Fruit fly (Drosophila melanogaster) whole organism, wandering third instar larva: ENCODE data around the gene CG4467.
A peak's percentile ranks its signal among the peaks of the same experiment; 100 is the strongest.

Experiments
- Abd-B ChIP-seq: fragments of >200 bp; optimal IDR thresholded peaks from 2 replicates; lab custom pipeline; 2017; ENCODE audit warnings: missing biosample characterization, missing genetic modification characterization
- CG32264 ChIP-seq: fragments of 200-800 bp; sonication (Bioruptor generic); optimal IDR thresholded peaks from 2 replicates; lab custom pipeline; 2016; ENCODE audit warnings: missing biosample characterization, missing genetic modification characterization
- CG9705 ChIP-seq: fragments of 200-800 bp; sonication (Bioruptor generic); optimal IDR thresholded peaks from 2 replicates; lab custom pipeline; 2018; ENCODE audit warnings: missing biosample characterization, mild to moderate bottlenecking, missing genetic modification characterization
- CrebA ChIP-seq: fragments of 200-800 bp; sonication (Bioruptor generic); optimal IDR thresholded peaks from 2 replicates; lab custom pipeline; 2016; ENCODE audit warnings: missing biosample characterization, mild to moderate bottlenecking, missing genetic modification characterization, borderline replicate concordance
- Dfd ChIP-seq: fragments of >200 bp; optimal IDR thresholded peaks from 2 replicates; lab custom pipeline; 2017; ENCODE audit warnings: missing biosample characterization, missing genetic modification characterization
- Dif ChIP-seq: fragments of 200-275, 200-300 bp; sonication (Bioruptor generic); optimal IDR thresholded peaks from 2 replicates; lab custom pipeline; 2018; ENCODE audit warnings: missing biosample characterization, missing genetic modification characterization; ENCODE audit not compliant: partially characterized antibody
- GATAd ChIP-seq: sonication (Bioruptor generic); optimal IDR thresholded peaks from 2 replicates; lab custom pipeline; 2016; ENCODE audit warnings: missing biosample characterization, missing genetic modification characterization
- HLH106 ChIP-seq: fragments of 200-800 bp; optimal IDR thresholded peaks from 3 replicates; lab custom pipeline; 2019; ENCODE audit warnings: missing biosample characterization, mild to moderate bottlenecking, missing genetic modification characterization, moderate library complexity
- Hnf4 ChIP-seq: fragments of 200-800 bp; sonication (Bioruptor generic); optimal IDR thresholded peaks from 2 replicates; lab custom pipeline; 2016; ENCODE audit warnings: missing biosample characterization, mild to moderate bottlenecking, missing genetic modification characterization
- Hr78 ChIP-seq: fragments of >200 bp; optimal IDR thresholded peaks from 2 replicates; lab custom pipeline; 2017; ENCODE audit warnings: missing biosample characterization, missing genetic modification characterization
- Hr83 ChIP-seq: fragments of 200-300 bp; sonication (Bioruptor generic); optimal IDR thresholded peaks from 2 replicates; lab custom pipeline; 2016; ENCODE audit warnings: missing biosample characterization, mild to moderate bottlenecking, missing genetic modification characterization, moderate library complexity; ENCODE audit not compliant: poor library complexity, severe bottlenecking
- Jra ChIP-seq: sonication (Bioruptor generic); optimal IDR thresholded peaks from 2 replicates; lab custom pipeline; 2016; ENCODE audit warnings: missing biosample characterization, missing genetic modification characterization
- Mio ChIP-seq: sonication (Bioruptor generic); optimal IDR thresholded peaks from 2 replicates; lab custom pipeline; 2016; ENCODE audit warnings: missing biosample characterization, missing genetic modification characterization
- Myc ChIP-seq: fragments of >200 bp; optimal IDR thresholded peaks from 2 replicates; lab custom pipeline; 2017
- N ChIP-seq: fragments of >200 bp; optimal IDR thresholded peaks from 2 replicates; lab custom pipeline; 2018; ENCODE audit warnings: missing biosample characterization, missing external identifiers, missing genetic modification characterization
- OdsH ChIP-seq: fragments of 200-800 bp; sonication (Bioruptor generic); optimal IDR thresholded peaks from 2 replicates; lab custom pipeline; 2016; ENCODE audit warnings: missing biosample characterization, mild to moderate bottlenecking, missing genetic modification characterization
- Rel ChIP-seq, 2 experiments: fragments of 200-800 bp; sonication (Bioruptor generic) in 1 of 2; optimal IDR thresholded peaks; 2 replicates in 1 of 2; 3 replicates in 1 of 2; lab custom pipeline; 2016 to 2019; ENCODE audit warnings: mild to moderate bottlenecking in 2 of 2, missing biosample characterization in 2 of 2, missing genetic modification characterization in 2 of 2, moderate library complexity in 1 of 2
- Sp1 ChIP-seq: fragments of 200-800 bp; sonication (Bioruptor generic); optimal IDR thresholded peaks from 3 replicates; lab custom pipeline; 2019; ENCODE audit warnings: missing biosample characterization, mild to moderate bottlenecking, missing genetic modification characterization, moderate library complexity
- Vsx2 ChIP-seq: fragments of 200-300, 225-300 bp; sonication (Bioruptor generic); optimal IDR thresholded peaks from 2 replicates; lab custom pipeline; 2018; ENCODE audit warnings: missing biosample characterization, missing genetic modification characterization; ENCODE audit not compliant: partially characterized antibody
- br ChIP-seq: fragments of 200-800 bp; sonication (Bioruptor generic); optimal IDR thresholded peaks from 2 replicates; lab custom pipeline; 2016; ENCODE audit warnings: missing biosample characterization, missing genetic modification characterization
- brk ChIP-seq: fragments of 200-800 bp; sonication (Bioruptor generic); optimal IDR thresholded peaks from 2 replicates; lab custom pipeline; 2016; ENCODE audit warnings: missing biosample characterization, mild to moderate bottlenecking, missing genetic modification characterization
- dl ChIP-seq, 2 experiments: fragments of 175-275, 200-275 bp in 1 of 2; fragments of 200-275 bp in 1 of 2; sonication (Bioruptor generic); optimal IDR thresholded peaks; lab custom pipeline; 2018; ENCODE audit warnings: mild to moderate bottlenecking in 2 of 2, missing biosample characterization in 2 of 2, missing genetic modification characterization in 2 of 2, moderate library complexity in 2 of 2; ENCODE audit not compliant: partially characterized antibody in 2 of 2, insufficient read depth in 1 of 2
- dmrt93B ChIP-seq: fragments of 200-800 bp; sonication (Bioruptor generic); optimal IDR thresholded peaks from 2 replicates; lab custom pipeline; 2018; ENCODE audit warnings: missing biosample characterization, mild to moderate bottlenecking, missing genetic modification characterization
- dsf ChIP-seq: sonication (Bioruptor generic); optimal IDR thresholded peaks from 2 replicates; lab custom pipeline; 2016; ENCODE audit warnings: missing biosample characterization, missing genetic modification characterization, borderline replicate concordance
- ey ChIP-seq: fragments of 200-800 bp; sonication (Bioruptor generic); optimal IDR thresholded peaks from 2 replicates; lab custom pipeline; 2016; ENCODE audit warnings: missing biosample characterization, missing genetic modification characterization
- foxo ChIP-seq, 2 experiments: fragments of 200-800 bp; sonication (Bioruptor generic); optimal IDR thresholded peaks; 2 replicates in 1 of 2; 3 replicates in 1 of 2; lab custom pipeline; 2016 to 2017; ENCODE audit warnings: missing biosample characterization in 2 of 2, missing genetic modification characterization in 2 of 2
- fru ChIP-seq: fragments of 200-800 bp; sonication (Bioruptor generic); optimal IDR thresholded peaks from 3 replicates; lab custom pipeline; 2016; ENCODE audit warnings: missing biosample characterization, mild to moderate bottlenecking, missing genetic modification characterization
- h ChIP-seq: fragments of 200-800 bp; sonication (Bioruptor generic); optimal IDR thresholded peaks from 3 replicates; lab custom pipeline; 2016; ENCODE audit warnings: missing biosample characterization, mild to moderate bottlenecking, missing genetic modification characterization
- jim ChIP-seq: fragments of 175-275, 200-325 bp; sonication (Bioruptor generic); optimal IDR thresholded peaks from 2 replicates; lab custom pipeline; 2016; ENCODE audit warnings: missing biosample characterization, mild to moderate bottlenecking, missing genetic modification characterization
- lola ChIP-seq: fragments of >200 bp; optimal IDR thresholded peaks from 2 replicates; lab custom pipeline; 2017; ENCODE audit warnings: missing biosample characterization, missing genetic modification characterization
- pan ChIP-seq: fragments of >200 bp; optimal IDR thresholded peaks from 2 replicates; lab custom pipeline; 2017
- psq ChIP-seq: fragments of 200-800 bp; sonication (Bioruptor generic); optimal IDR thresholded peaks from 3 replicates; lab custom pipeline; 2017; ENCODE audit warnings: missing biosample characterization, mild to moderate bottlenecking, missing genetic modification characterization, moderate library complexity
- rgr ChIP-seq: fragments of 200-800 bp; sonication (Bioruptor generic); optimal IDR thresholded peaks from 3 replicates; lab custom pipeline; 2016; ENCODE audit warnings: missing biosample characterization, mild to moderate bottlenecking, missing genetic modification characterization
- sage ChIP-seq: fragments of 200-800 bp; sonication (Bioruptor generic); optimal IDR thresholded peaks from 2 replicates; lab custom pipeline; 2016; ENCODE audit warnings: missing biosample characterization, mild to moderate bottlenecking, missing genetic modification characterization
- sv ChIP-seq: fragments of 200-800 bp; sonication (Bioruptor generic); optimal IDR thresholded peaks from 3 replicates; lab custom pipeline; 2016; ENCODE audit warnings: missing biosample characterization, missing genetic modification characterization
- tai ChIP-seq: sonication (Bioruptor generic); optimal IDR thresholded peaks from 2 replicates; lab custom pipeline; 2016; ENCODE audit warnings: missing biosample characterization, missing genetic modification characterization
- usp ChIP-seq: fragments of >200 bp; optimal IDR thresholded peaks from 2 replicates; lab custom pipeline; 2017; ENCODE audit warnings: missing biosample characterization, missing genetic modification characterization
- woc ChIP-seq: sonication (Bioruptor generic); optimal IDR thresholded peaks from 2 replicates; lab custom pipeline; 2016; ENCODE audit warnings: missing biosample characterization, mild to moderate bottlenecking, missing genetic modification characterization

Gene CG4467

DNA sequence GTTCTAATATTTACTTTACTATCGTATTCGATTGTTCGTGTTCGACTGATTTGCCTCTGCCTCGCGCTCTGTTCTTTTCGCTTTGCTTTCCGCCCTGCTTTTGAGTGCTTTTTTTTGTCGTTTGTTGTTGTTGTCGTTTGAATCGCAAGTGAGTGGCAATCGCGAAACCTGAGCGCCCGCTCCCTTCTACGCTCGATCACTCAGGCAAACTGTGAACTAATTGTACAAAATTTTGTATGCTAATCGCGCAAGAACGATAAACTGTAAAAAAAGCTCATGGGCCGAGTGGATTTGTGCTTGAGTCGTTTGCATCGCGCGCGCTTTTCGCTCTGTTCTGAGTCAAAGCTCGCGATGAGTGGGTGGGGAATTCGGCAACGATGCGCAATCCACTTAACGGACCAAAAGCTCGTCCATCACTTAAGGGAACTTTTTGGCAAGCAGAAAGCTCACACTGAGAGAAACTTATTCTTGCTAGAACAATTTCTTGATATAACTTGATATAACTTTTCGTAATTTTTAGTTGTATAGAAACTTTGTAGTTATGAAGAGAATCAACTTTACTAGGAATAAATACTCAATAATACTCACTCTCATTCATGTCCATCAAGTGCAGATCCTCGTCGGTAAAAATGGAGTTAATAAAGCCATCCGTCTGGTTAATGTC is 57.5 kb downstream of the CG4467 start:
- peak; percentile 51 for TF ChIP-seq ey (GFP tag; lab: Kevin White, UChicago)
- no peak for TF ChIP-seq Myc (lab: Kevin White, UChicago)
- TF ChIP-seq Hr78 (GFP tag; lab: Kevin White, UChicago) = no peak
- no peak for TF ChIP-seq Dfd (GFP tag; lab: Kevin White, UChicago)
- peak; percentile 58 for TF ChIP-seq br (GFP tag; lab: Kevin White, UChicago)
- TF ChIP-seq dl (GFP tag; optimal IDR thresholded peaks at IDR 0.05; lab: Kevin White, UChicago; ENCODE audit: insufficient read depth in 1 of 2, partially characterized antibody in 2 of 2) = peak in 1 of 2 experiments; percentile 6
- TF ChIP-seq tai (GFP tag; lab: Kevin White, UChicago) = peak; percentile 22
- TF ChIP-seq CG32264 (GFP tag; lab: Kevin White, UChicago) = no peak
- TF ChIP-seq Hnf4 = peak; percentile 46
- TF ChIP-seq Hr83 = no peak
- no peak for TF ChIP-seq dmrt93B (GFP tag; lab: Kevin White, UChicago)
- peak; percentile 33 for TF ChIP-seq rgr
- TF ChIP-seq Rel (GFP tag; optimal IDR thresholded peaks at IDR 0.05; lab: Kevin White, UChicago) = no peak
- TF ChIP-seq Rel (tag; optimal IDR thresholded peaks at IDR 0.05; lab: Kevin White, UChicago) = peak; percentile 62
- TF ChIP-seq Abd-B (GFP tag; lab: Kevin White, UChicago) = no peak
- no peak for TF ChIP-seq dsf
- no peak for TF ChIP-seq Jra (GFP tag; lab: Kevin White, UChicago)
- TF ChIP-seq GATAd (GFP tag; lab: Kevin White, UChicago) = no peak
- peak; percentile 49 for TF ChIP-seq brk (GFP tag; lab: Kevin White, UChicago)
- TF ChIP-seq sv (GFP tag; lab: Kevin White, UChicago) = no peak
- no peak for TF ChIP-seq Vsx2 (GFP tag; lab: Kevin White, UChicago)
- TF ChIP-seq N (GFP tag; lab: Kevin White, UChicago) = no peak
- peak; percentile 67 for TF ChIP-seq HLH106 (tag; lab: Kevin White, UChicago)
- peak; percentile 49 for TF ChIP-seq Sp1 (GFP tag; lab: Kevin White, UChicago)
- no peak for TF ChIP-seq woc (GFP tag; lab: Kevin White, UChicago)
- TF ChIP-seq jim (GFP tag; lab: Kevin White, UChicago) = no peak
- TF ChIP-seq lola (GFP tag; lab: Kevin White, UChicago) = no peak
- TF ChIP-seq CrebA (GFP tag; lab: Kevin White, UChicago) = no peak
- TF ChIP-seq pan (lab: Kevin White, UChicago) = no peak
- no peak for TF ChIP-seq Dif (GFP tag; lab: Kevin White, UChicago)
- peak; percentile 56 for TF ChIP-seq fru (GFP tag; lab: Kevin White, UChicago)
- TF ChIP-seq foxo (GFP tag; optimal IDR thresholded peaks at IDR 0.05; lab: Kevin White, UChicago) = peak in 1 of 2 experiments; percentile 71
- no peak for TF ChIP-seq usp (GFP tag; lab: Kevin White, UChicago)
- peak; percentile 33 for TF ChIP-seq OdsH (GFP tag; lab: Kevin White, UChicago)
- peak; percentile 49 for TF ChIP-seq h
- peak; percentile 70 for TF ChIP-seq psq (GFP tag; lab: Kevin White, UChicago)
- TF ChIP-seq sage (GFP tag; lab: Kevin White, UChicago) = no peak
- no peak for TF ChIP-seq CG9705 (GFP tag; lab: Kevin White, UChicago)
- no peak for TF ChIP-seq Mio
